Fruit fly (Drosophila melanogaster): ENCODE data around the gene Ugt36A1.
A peak's percentile ranks its signal among the peaks of the same experiment; 100 is the strongest.

Ugt36A1 gene

dm6 chr2L:3629466-3629865 lies 10.6 kb downstream of the Ugt36A1 start (continued):
- TF ChIP-seq bcd (GFP tag; optimal IDR thresholded peaks at IDR 0.05) (peak; percentile 14), grau (tag; optimal IDR thresholded peaks at IDR 0.05) (peak; percentile 35), Adf1 (GFP tag; IDR thresholded peaks at IDR 0.05) (peak; percentile 44), PHDP (tag; optimal IDR thresholded peaks at IDR 0.05) (peak; percentile 34), CG34422 (GFP tag; IDR thresholded peaks at IDR 0.05) (peak; percentile 43; the same call in 1 of the 3 replicates), ftz-f1 (GFP tag; optimal IDR thresholded peaks at IDR 0.05) (no peak), CG15269 (tag; optimal IDR thresholded peaks at IDR 0.05) (peak; percentile 39), CG6175 (GFP tag; IDR thresholded peaks at IDR 0.05) (0 out of 3 replicates have a peak, but pooled peaks have one; percentile 19), row (GFP tag; IDR thresholded peaks at IDR 0.05) (peak; percentile 63), CG15601 (tag; optimal IDR thresholded peaks at IDR 0.05) (no peak), corto (GFP tag; optimal IDR thresholded peaks at IDR 0.05) (no peak), bbx (GFP tag; IDR thresholded peaks at IDR 0.05; ENCODE audit: partially characterized antibody) (no peak), z (GFP tag; IDR thresholded peaks at IDR 0.05) (no peak), hb (GFP tag; IDR thresholded peaks at IDR 0.05; ENCODE audit: partially characterized antibody) (no peak), CG6791 (GFP tag; IDR thresholded peaks at IDR 0.05; ENCODE audit: partially characterized antibody) (no peak), Atf6 (GFP tag; IDR thresholded peaks at IDR 0.05) (peak; percentile 80), CG13424 (tag; optimal IDR thresholded peaks at IDR 0.05) (no peak), CG31365 (tag; optimal IDR thresholded peaks at IDR 0.05) (no peak), CG13775 (GFP tag; optimal IDR thresholded peaks at IDR 0.05) (peak; percentile 11), danr (GFP tag; IDR thresholded peaks at IDR 0.05) (peak; percentile 32; the same call in 1 of the 2 replicates), salm (tag; optimal IDR thresholded peaks at IDR 0.05) (no peak), Neu2 (GFP tag; optimal IDR thresholded peaks at IDR 0.05; ENCODE audit: borderline replicate concordance) (no peak), CG4424 (GFP tag; optimal IDR thresholded peaks at IDR 0.05) (peak; percentile 26), HmgD (GFP tag; optimal IDR thresholded peaks at IDR 0.05) (no peak), CG14667 (GFP tag; IDR thresholded peaks at IDR 0.05) (no peak), dpn (GFP tag; optimal IDR thresholded peaks at IDR 0.05) (peak; percentile 12 to 40), Rx (GFP tag; IDR thresholded peaks at IDR 0.05) (0 out of 2 replicates have a peak, but pooled peaks have one; percentile 2), Oaz (GFP tag; IDR thresholded peaks at IDR 0.05) (no peak), CG7786 (GFP tag; optimal IDR thresholded peaks at IDR 0.05) (peak; percentile 12), CG5245 (GFP tag; optimal IDR thresholded peaks at IDR 0.05) (no peak), slp2 (GFP tag; optimal IDR thresholded peaks at IDR 0.05) (no peak), sob (GFP tag; IDR thresholded peaks at IDR 0.05) (no peak), mam (GFP tag; optimal IDR thresholded peaks at IDR 0.05) (peak; percentile 47), CG17359 (tag; optimal IDR thresholded peaks at IDR 0.05) (no peak), ranshi (GFP tag; IDR thresholded peaks at IDR 0.05) (peak; percentile 46; the same call in 1 of the 2 replicates), CG13624 (GFP tag; optimal IDR thresholded peaks at IDR 0.05) (peak; percentile 56), sisA (GFP tag; IDR thresholded peaks at IDR 0.05) (peak; percentile 34; the same call in 1 of the 2 replicates), knrl (GFP tag; IDR thresholded peaks at IDR 0.05; ENCODE audit: partially characterized antibody) (no peak), CG8281 (tag; optimal IDR thresholded peaks at IDR 0.05) (no peak), CG43689 (GFP tag; IDR thresholded peaks at IDR 0.05) (no peak), Mes4 (GFP tag; optimal IDR thresholded peaks at IDR 0.05) (no peak), sqz (GFP tag; optimal IDR thresholded peaks at IDR 0.05) (no peak), zf30C (GFP tag; optimal IDR thresholded peaks at IDR 0.05) (no peak), CG1792 (GFP tag; optimal IDR thresholded peaks at IDR 0.05) (no peak), CG8290 (GFP tag; optimal IDR thresholded peaks at IDR 0.05) (no peak), CG8290 (tag; optimal IDR thresholded peaks at IDR 0.05) (peak in 1 of 2 experiments; percentile 13), Tbp (GFP tag; optimal IDR thresholded peaks at IDR 0.05) (no peak), jing (GFP tag; optimal IDR thresholded peaks at IDR 0.05) (no peak), kah (GFP tag; optimal IDR thresholded peaks at IDR 0.05) (no peak), ind (GFP tag; optimal IDR thresholded peaks at IDR 0.05) (peak; percentile 38), CG1602 (GFP tag; optimal IDR thresholded peaks at IDR 0.05) (no peak), E2f1 (GFP tag; IDR thresholded peaks at IDR 0.05) (peak; percentile 34; the same call in 1 of the 2 replicates)
